Worm (Caenorhabditis elegans) whole organism, late embryonic: ENCODE data around the gene rpn-11.

Source experiments
- C38D4.7 ChIP-seq: fragments of 200-800 bp; sonication (Bioruptor generic); optimal IDR thresholded peaks from 2 replicates; lab custom pipeline; 2018; ENCODE audit warnings: mild to moderate bottlenecking, missing genetic modification characterization, moderate library complexity, missing compliant biosample characterization
- K02D7.2 ChIP-seq: sonication (generic microtip); optimal IDR thresholded peaks from 2 replicates; lab custom pipeline; 2017; ENCODE audit warnings: mild to moderate bottlenecking, missing genetic modification characterization, missing compliant biosample characterization
- T23F11.4 ChIP-seq: fragments of 200-800 bp; sonication (Bioruptor generic); optimal IDR thresholded peaks from 2 replicates; lab custom pipeline; 2018; ENCODE audit warnings: mild to moderate bottlenecking, missing genetic modification characterization, missing compliant biosample characterization
- ceh-14 ChIP-seq: sonication (generic microtip); optimal IDR thresholded peaks from 2 replicates; lab custom pipeline; 2016; ENCODE audit warnings: missing genotype, missing genetic modification characterization, missing compliant biosample characterization
- ceh-19 ChIP-seq: fragments of 200-800 bp; sonication (Bioruptor generic); optimal IDR thresholded peaks from 2 replicates; lab custom pipeline; 2018; ENCODE audit warnings: mild to moderate bottlenecking, missing genetic modification characterization, missing compliant biosample characterization
- ceh-30 ChIP-seq: fragments of 150-350 bp; optimal IDR thresholded peaks from 2 replicates; lab custom pipeline; 2014; ENCODE audit warnings: missing biosample characterization, missing genetic modification characterization
- ceh-34 ChIP-seq: sonication (generic microtip); optimal IDR thresholded peaks from 2 replicates; lab custom pipeline; 2016; ENCODE audit warnings: mild to moderate bottlenecking, missing genetic modification characterization, missing compliant biosample characterization
- ceh-48 ChIP-seq: sonication (generic microtip); optimal IDR thresholded peaks from 2 replicates; lab custom pipeline; 2016; ENCODE audit warnings: missing genetic modification characterization, inconsistent platforms, missing compliant biosample characterization
- ceh-9 ChIP-seq: sonication (generic microtip); optimal IDR thresholded peaks from 2 replicates; lab custom pipeline; 2016; ENCODE audit warnings: mild to moderate bottlenecking, missing genetic modification characterization, inconsistent platforms, missing compliant biosample characterization
- che-1 ChIP-seq: sonication (generic microtip); optimal IDR thresholded peaks from 2 replicates; lab custom pipeline; 2016; ENCODE audit warnings: mild to moderate bottlenecking, missing genetic modification characterization, missing compliant biosample characterization
- dve-1 ChIP-seq: sonication (generic microtip); optimal IDR thresholded peaks from 2 replicates; lab custom pipeline; 2017; ENCODE audit warnings: antibody characterized with exemption, mild to moderate bottlenecking, missing genetic modification characterization, missing compliant biosample characterization
- ets-4 ChIP-seq: sonication (generic microtip); optimal IDR thresholded peaks from 2 replicates; lab custom pipeline; 2016; ENCODE audit warnings: missing genetic modification characterization, missing compliant biosample characterization
- eyg-1 ChIP-seq: sonication (generic microtip); optimal IDR thresholded peaks from 2 replicates; lab custom pipeline; 2016; ENCODE audit warnings: missing genotype, missing genetic modification characterization, missing compliant biosample characterization
- fax-1 ChIP-seq: sonication (generic microtip); optimal IDR thresholded peaks from 2 replicates; lab custom pipeline; 2016; ENCODE audit warnings: missing genotype, missing genetic modification characterization, missing compliant biosample characterization
- fkh-6 ChIP-seq: sonication (generic microtip); optimal IDR thresholded peaks from 2 replicates; lab custom pipeline; 2016; ENCODE audit warnings: missing genetic modification characterization, missing compliant biosample characterization
- hlh-13 ChIP-seq: fragments of 200-800 bp; sonication (Bioruptor generic); optimal IDR thresholded peaks from 2 replicates; lab custom pipeline; 2018; ENCODE audit warnings: mild to moderate bottlenecking, missing genetic modification characterization, missing compliant biosample characterization
- hlh-15 ChIP-seq: sonication (generic microtip); optimal IDR thresholded peaks from 2 replicates; lab custom pipeline; 2016; ENCODE audit warnings: missing genetic modification characterization, missing compliant biosample characterization
- hlh-6 ChIP-seq: sonication (generic microtip); optimal IDR thresholded peaks from 2 replicates; lab custom pipeline; 2016; ENCODE audit warnings: missing genotype, missing genetic modification characterization, missing compliant biosample characterization
- lin-11 ChIP-seq: fragments of 200-800 bp; sonication (Bioruptor generic); optimal IDR thresholded peaks from 2 replicates; lab custom pipeline; 2018; ENCODE audit warnings: mild to moderate bottlenecking, missing genetic modification characterization, missing compliant biosample characterization
- madf-2 ChIP-seq: sonication (generic microtip); optimal IDR thresholded peaks from 2 replicates; lab custom pipeline; 2017; ENCODE audit warnings: missing genetic modification characterization, missing compliant biosample characterization
- nfya-1 ChIP-seq: sonication (generic microtip); optimal IDR thresholded peaks from 2 replicates; lab custom pipeline; 2017; ENCODE audit warnings: missing genetic modification characterization, mild to moderate bottlenecking, missing compliant biosample characterization, antibody characterized with exemption, moderate library complexity
- nhr-11 ChIP-seq: fragments of 150-350 bp; optimal IDR thresholded peaks from 2 replicates; lab custom pipeline; 2014; ENCODE audit warnings: missing biosample characterization, missing genetic modification characterization
- nhr-232 ChIP-seq: sonication (generic microtip); optimal IDR thresholded peaks from 2 replicates; lab custom pipeline; 2016; ENCODE audit warnings: missing genetic modification characterization, missing compliant biosample characterization
- odd-2 ChIP-seq: sonication (generic microtip); optimal IDR thresholded peaks from 2 replicates; lab custom pipeline; 2017; ENCODE audit warnings: antibody characterized with exemption, mild to moderate bottlenecking, missing genetic modification characterization, missing compliant biosample characterization
- pag-3 ChIP-seq: sonication (generic microtip); optimal IDR thresholded peaks from 2 replicates; lab custom pipeline; 2016; ENCODE audit warnings: missing compliant biosample characterization, missing genetic modification characterization, borderline replicate concordance
- pat-9 ChIP-seq: fragments of 200-800 bp; sonication (Bioruptor generic); optimal IDR thresholded peaks from 2 replicates; lab custom pipeline; 2018; ENCODE audit warnings: mild to moderate bottlenecking, missing genetic modification characterization, moderate library complexity, missing compliant biosample characterization
- pax-1 ChIP-seq: fragments of 150-350 bp; optimal IDR thresholded peaks from 2 replicates; lab custom pipeline; 2014; ENCODE audit warnings: missing biosample characterization, missing genetic modification characterization
- pha-2 ChIP-seq: sonication (generic microtip); optimal IDR thresholded peaks from 2 replicates; lab custom pipeline; 2017; ENCODE audit warnings: mild to moderate bottlenecking, missing genetic modification characterization, missing compliant biosample characterization
- sox-2 ChIP-seq: fragments of 200-800 bp; sonication (Bioruptor generic); IDR thresholded peaks from 2 replicates; pipeline ENCODE4 v1.3.6; 2022; ENCODE audit warnings: missing genetic modification reagents, missing genetic modification characterization, missing compliant biosample characterization
- sox-4 ChIP-seq: sonication (generic microtip); optimal IDR thresholded peaks from 2 replicates; lab custom pipeline; 2017; ENCODE audit warnings: mild to moderate bottlenecking, missing genetic modification characterization, inconsistent platforms, missing compliant biosample characterization
- syd-9 ChIP-seq: sonication (generic microtip); optimal IDR thresholded peaks from 2 replicates; lab custom pipeline; 2016; ENCODE audit warnings: mild to moderate bottlenecking, missing genetic modification characterization, moderate library complexity, missing compliant biosample characterization
- unc-42 ChIP-seq: sonication (generic microtip); optimal IDR thresholded peaks from 2 replicates; lab custom pipeline; 2016; ENCODE audit warnings: missing genotype, missing genetic modification characterization, missing compliant biosample characterization
- unc-55 ChIP-seq: sonication (generic microtip); optimal IDR thresholded peaks from 2 replicates; lab custom pipeline; 2017; ENCODE audit warnings: missing biosample characterization, missing genetic modification reagents, missing genetic modification characterization
- unc-86 ChIP-seq: sonication (generic microtip); optimal IDR thresholded peaks from 2 replicates; lab custom pipeline; 2016; ENCODE audit warnings: missing genetic modification characterization, missing compliant biosample characterization
- ztf-16 ChIP-seq: sonication (generic microtip); optimal IDR thresholded peaks from 2 replicates; lab custom pipeline; 2017; ENCODE audit warnings: missing genetic modification characterization, missing compliant biosample characterization

The rpn-11 gene

ce11 chrII:4071075-4071474 lies 26.7 kb upstream of the rpn-11 start:
- TF ChIP-seq pat-9 (tag; lab: Kevin White, UChicago) (no peak), madf-2 (tag; lab: Kevin White, UChicago) (no peak), ceh-30 (tag; lab: Kevin White, UChicago) (no peak), C38D4.7 (no peak), ceh-48 (tag; lab: Kevin White, UChicago) (no peak), dve-1 (tag; lab: Kevin White, UChicago) (no peak), sox-4 (tag; lab: Kevin White, UChicago) (no peak), ceh-14 (tag; lab: Kevin White, UChicago) (no peak), hlh-6 (tag; lab: Kevin White, UChicago) (no peak)

- TF ChIP-seq unc-42 (tag; lab: Kevin White, UChicago) = no peak
- TF ChIP-seq K02D7.2 (tag; lab: Kevin White, UChicago) = no peak
- TF ChIP-seq, all 69 proteins: peak for 0
These were observed 23.8 kb upstream of the rpn-11 start for ce11 chrII:4068141-4068540.

- TF ChIP-seq unc-55 = no peak
- no peak for TF ChIP-seq hlh-6 (tag; lab: Kevin White, UChicago)
- TF ChIP-seq che-1 = no peak
- TF ChIP-seq K02D7.2 (tag; lab: Kevin White, UChicago) = no peak
- no peak for TF ChIP-seq fax-1 (tag; lab: Kevin White, UChicago)
These were observed 22.9 kb upstream of the rpn-11 start, which contains the start of gene W06A11.1 for ce11 chrII:4067258-4067657. Gene W06A11.1, plus strand, starts transcription at chrII:4067558.

ce11 chrII:4063997-4064396 lies 19.7 kb upstream of the rpn-11 start, which contains the start of gene fbxb-118:
Gene fbxb-118, minus strand, starts transcription at chrII:4064097.
- TF ChIP-seq eyg-1 (tag; lab: Kevin White, UChicago) = no peak
- TF ChIP-seq pax-1 = no peak
- no peak for TF ChIP-seq hlh-13 (GFP tag; lab: Kevin White, UChicago)
- no peak for TF ChIP-seq nhr-232 (tag; lab: Kevin White, UChicago)
- TF ChIP-seq pha-2 = no peak
- TF ChIP-seq ceh-19 (GFP tag; lab: Kevin White, UChicago) = no peak
- TF ChIP-seq sox-2 = no peak
- no peak for TF ChIP-seq C38D4.7
- TF ChIP-seq ceh-34 (tag; lab: Kevin White, UChicago) = no peak
- TF ChIP-seq lin-11 (tag; lab: Kevin White, UChicago) = no peak
- TF ChIP-seq unc-86 (tag; lab: Kevin White, UChicago) = no peak
- no peak for TF ChIP-seq ceh-14 (tag; lab: Kevin White, UChicago)
- TF ChIP-seq sox-4 (tag; lab: Kevin White, UChicago) = no peak
- no peak for TF ChIP-seq ceh-9 (tag; lab: Kevin White, UChicago)

ce11 chrII:4062477-4062876 lies 18.1 kb upstream of the rpn-11 start, which contains the start of gene gadr-4:
Gene gadr-4, minus strand, starts transcription at chrII:4062577.
- TF ChIP-seq ceh-19 (GFP tag; lab: Kevin White, UChicago) (no peak), nfya-1 (no peak), T23F11.4 (GFP tag; lab: Kevin White, UChicago) (no peak)
- TF ChIP-seq, all 69 proteins: peak for 0

- TF ChIP-seq pag-3 (no peak), nhr-11 (tag; lab: Kevin White, UChicago) (no peak), odd-2 (no peak), ets-4 (tag; lab: Kevin White, UChicago) (no peak), lin-11 (tag; lab: Kevin White, UChicago) (no peak), hlh-15 (no peak), ztf-16 (tag; lab: Kevin White, UChicago) (no peak), syd-9 (tag; lab: Kevin White, UChicago) (no peak), sox-2 (no peak), fkh-6 (tag; lab: Kevin White, UChicago) (no peak)
These were observed 1.1 kb upstream of the rpn-11 start, which contains the start of gene K07D4.2 for ce11 chrII:4045396-4045795. Gene K07D4.2, minus strand, starts transcription at chrII:4045496.
